Worm (Caenorhabditis elegans): ENCODE data around the gene F11D11.6.

DNA sequence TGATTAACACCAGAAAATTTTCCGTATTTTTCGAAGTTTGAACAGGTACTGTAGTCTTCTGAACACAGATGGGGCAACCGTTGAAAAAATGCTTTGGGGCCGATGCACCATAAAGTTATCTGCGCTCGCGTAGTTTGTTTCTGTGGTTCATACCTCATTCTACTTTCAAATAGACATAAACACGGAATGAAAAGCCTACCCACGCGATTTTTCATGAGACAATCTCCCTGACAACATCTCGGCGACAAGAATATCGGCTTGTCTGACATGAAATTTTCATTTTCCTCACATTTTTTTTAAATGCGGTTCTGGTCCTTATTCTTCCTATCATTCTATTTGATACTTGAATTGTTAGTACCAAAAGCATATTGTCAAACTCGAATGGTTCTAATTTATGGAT is 19.8 kb upstream of the F11D11.6 start, which contains the start of gene clec-257:
- TF ChIP-seq ztf-29 (GFP tag; IDR thresholded peaks at IDR 0.05) (no peak), ztf-23 (GFP tag; IDR thresholded peaks at IDR 0.05) (no peak), med-1 (GFP tag; optimal IDR thresholded peaks at IDR 0.05; ENCODE audit: insufficient read depth) (no peak), T22C8.4 (GFP tag; IDR thresholded peaks at IDR 0.05) (no peak), flt-1 (GFP tag; IDR thresholded peaks at IDR 0.05) (no peak), tab-1 (GFP tag; IDR thresholded peaks at IDR 0.05) (no peak), ref-1 (GFP tag; conservative IDR thresholded peaks at IDR 0.05) (no peak), cog-1 (tag; optimal IDR thresholded peaks at IDR 0.05) (no peak)
